Worm (Caenorhabditis elegans): Measurements from ENCODE around the gene F22B7.1.

F22B7.1 gene

DNA sequence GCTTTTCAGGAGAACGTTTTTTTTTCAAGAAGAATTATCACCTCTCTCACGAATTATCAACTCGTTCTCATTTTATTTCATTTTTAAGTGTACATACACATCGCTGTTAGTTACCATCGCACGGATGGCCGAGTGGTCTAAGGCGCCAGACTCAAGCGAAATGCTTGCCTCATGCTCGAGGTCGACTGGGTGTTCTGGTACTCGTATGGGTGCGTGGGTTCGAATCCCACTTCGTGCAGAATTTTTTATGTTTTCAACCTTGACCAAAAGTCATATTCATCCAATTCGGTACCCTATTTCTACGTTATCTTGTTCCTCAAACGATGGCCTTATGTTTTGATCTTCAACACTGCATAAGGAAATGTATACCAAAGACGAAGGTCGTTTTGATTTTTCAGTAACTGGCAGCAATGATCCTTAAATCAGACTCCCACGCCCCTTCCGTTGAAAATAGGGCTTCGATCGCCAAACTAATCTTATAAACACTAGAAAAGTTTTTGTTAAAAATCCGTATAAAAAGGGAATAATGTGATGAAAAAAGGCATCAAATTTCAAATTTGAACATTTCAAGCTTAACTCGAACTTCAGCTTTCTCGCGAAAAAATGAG lies 25.8 kb upstream of the F22B7.1 start, which contains the start of gene fip-1 (continued):
- TF ChIP-seq ZK337.2 (GFP tag; IDR thresholded peaks at IDR 0.05) (peak; percentile 77), snpc-1.2 (GFP tag; IDR thresholded peaks at IDR 0.05) (peak; percentile 59), daf-16 (GFP tag; optimal IDR thresholded peaks at IDR 0.05) (peak in 1 of 2 experiments; percentile 77), daf-16 (tag; optimal IDR thresholded peaks at IDR 0.05) (peak; percentile 57), ceh-20 (GFP tag; IDR thresholded peaks at IDR 0.05) (peak; percentile 51; the same call in 1 of the 2 replicates), unc-130 (GFP tag; optimal IDR thresholded peaks at IDR 0.05) (peak; percentile 33), lim-7 (GFP tag; IDR thresholded peaks at IDR 0.05) (peak; percentile 89), ceh-62 (tag; optimal IDR thresholded peaks at IDR 0.05) (no peak), hlh-30 (tag; optimal IDR thresholded peaks at IDR 0.05; ENCODE audit: insufficient read depth) (peak; percentile 41), egl-43 (GFP tag; IDR thresholded peaks at IDR 0.05) (no peak), rbr-2 (tag; optimal IDR thresholded peaks at IDR 0.05) (peak; percentile 15)

DNA sequence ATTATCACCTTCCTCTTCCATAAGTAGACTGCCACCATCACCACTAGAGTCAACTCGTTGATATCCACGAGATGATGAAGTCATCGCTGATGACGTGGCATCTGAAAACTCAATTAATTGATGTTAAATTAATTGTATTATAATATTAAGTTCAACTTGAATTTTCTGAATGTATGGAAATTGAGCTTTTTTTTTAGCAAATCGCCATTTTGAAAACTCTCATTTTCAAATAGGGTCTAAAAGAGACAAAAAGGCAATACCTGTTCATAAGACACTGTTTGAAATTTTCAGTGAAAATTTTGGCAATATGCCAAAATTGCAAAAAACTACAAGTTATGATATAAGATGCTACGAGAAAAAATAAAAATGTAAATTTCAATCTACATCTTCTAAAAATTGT lies 21.5 kb upstream of the F22B7.1 start, which contains the start of gene twk-7:
twk-7 (minus strand) TSS at position 101 of the 400 bp plus-strand sequence.
- no peak for TF ChIP-seq dmd-9 (GFP tag; IDR thresholded peaks at IDR 0.05)
- no peak for TF ChIP-seq hlh-11 (tag; optimal IDR thresholded peaks at IDR 0.05)
- TF ChIP-seq mep-1 (tag; optimal IDR thresholded peaks at IDR 0.05), result no peak
- no peak for TF ChIP-seq tag-97 (GFP tag; IDR thresholded peaks at IDR 0.05)
- no peak for TF ChIP-seq ceh-62 (tag; optimal IDR thresholded peaks at IDR 0.05)
- TF ChIP-seq snpc-4 (tag; optimal IDR thresholded peaks at IDR 0.05), result no peak
- TF ChIP-seq lin-29 (GFP tag; IDR thresholded peaks at IDR 0.05), result no peak
- no peak for TF ChIP-seq egl-27 (tag; optimal IDR thresholded peaks at IDR 0.05)
- TF ChIP-seq nhr-42 (GFP tag; IDR thresholded peaks at IDR 0.05), result no peak
- TF ChIP-seq zip-11 (GFP tag; IDR thresholded peaks at IDR 0.05), result no peak
- TF ChIP-seq nhr-48 (tag; optimal IDR thresholded peaks at IDR 0.05), result no peak
- no peak for TF ChIP-seq unc-39 (tag; optimal IDR thresholded peaks at IDR 0.05)
- TF ChIP-seq Y5F2A.4 (GFP tag; optimal IDR thresholded peaks at IDR 0.05), result no peak
- no peak for TF ChIP-seq T20F7.1 (GFP tag; optimal IDR thresholded peaks at IDR 0.05)
- no peak for TF ChIP-seq lin-1 (GFP tag; IDR thresholded peaks at IDR 0.05)
- TF ChIP-seq ZK546.5 (tag; optimal IDR thresholded peaks at IDR 0.05), result no peak
- TF ChIP-seq dmd-8 (GFP tag; IDR thresholded peaks at IDR 0.05), result no peak
- no peak for TF ChIP-seq daf-12 (tag; optimal IDR thresholded peaks at IDR 0.05)
- TF ChIP-seq zip-2 (tag; optimal IDR thresholded peaks at IDR 0.05), result no peak
- TF ChIP-seq Y48G9A.11 (GFP tag; IDR thresholded peaks at IDR 0.05), result no peak

DNA sequence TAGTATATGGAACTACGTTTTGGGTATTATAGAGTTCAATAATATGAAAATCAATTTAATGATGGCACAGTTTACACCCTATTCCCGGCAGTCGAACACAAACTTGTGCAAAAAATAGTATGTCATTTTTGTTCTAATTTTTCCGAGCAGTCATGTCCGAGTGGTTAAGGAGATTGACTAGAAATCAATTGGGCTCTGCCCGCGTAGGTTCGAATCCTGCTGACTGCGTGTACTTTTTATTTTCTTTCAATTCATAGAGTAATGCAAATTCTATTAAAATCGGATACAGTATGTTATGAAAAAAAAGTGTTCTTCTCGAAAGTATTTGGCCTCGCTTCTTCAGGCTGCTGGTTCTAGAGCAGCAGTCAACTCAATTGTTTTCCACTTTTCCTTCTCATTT lies 19.1 kb upstream of the F22B7.1 start:
- TF ChIP-seq rbr-2 (tag; optimal IDR thresholded peaks at IDR 0.05) (no peak), dmd-6 (GFP tag; IDR thresholded peaks at IDR 0.05) (no peak; the same call in 1 of the 2 replicates), nhr-10 (tag; optimal IDR thresholded peaks at IDR 0.05) (no peak), ctbp-1 (GFP tag; IDR thresholded peaks at IDR 0.05) (0 out of 2 replicates have a peak, but pooled peaks have one; percentile 32), hmg-1.1 (GFP tag; IDR thresholded peaks at IDR 0.05) (0 out of 2 replicates have a peak, but pooled peaks have one; percentile 12), unc-130 (GFP tag; optimal IDR thresholded peaks at IDR 0.05) (peak; percentile 26), ZK337.2 (GFP tag; IDR thresholded peaks at IDR 0.05) (no peak), hlh-30 (tag; optimal IDR thresholded peaks at IDR 0.05; ENCODE audit: insufficient read depth) (no peak), snpc-4 (tag; optimal IDR thresholded peaks at IDR 0.05) (no peak), duxl-1 (tag; optimal IDR thresholded peaks at IDR 0.05; ENCODE audit: poor library complexity) (no peak), vab-7 (GFP tag; IDR thresholded peaks at IDR 0.05) (peak; percentile 71), pha-4 (GFP tag; IDR thresholded peaks at IDR 0.05) (peak; percentile 66; the same call in 1 of the 2 replicates), pha-4 (tag; optimal IDR thresholded peaks at IDR 0.05) (no peak), php-3 (GFP tag; IDR thresholded peaks at IDR 0.05) (no peak), zip-2 (tag; optimal IDR thresholded peaks at IDR 0.05) (no peak), nhr-6 (tag; optimal IDR thresholded peaks at IDR 0.05) (no peak), ztf-11 (tag; optimal IDR thresholded peaks at IDR 0.05) (no peak), F26F4.8 (GFP tag; conservative IDR thresholded peaks at IDR 0.05) (0 out of 2 replicates have a peak, but pooled peaks have one; percentile 42), lin-13 (GFP tag; optimal IDR thresholded peaks at IDR 0.05) (no peak), aly-2 (tag; optimal IDR thresholded peaks at IDR 0.05) (no peak), nhr-41 (GFP tag; IDR thresholded peaks at IDR 0.05) (0 out of 2 replicates have a peak, but pooled peaks have one; percentile 25), lim-7 (GFP tag; IDR thresholded peaks at IDR 0.05) (peak; percentile 77), dve-1 (tag; optimal IDR thresholded peaks at IDR 0.05; ENCODE audit: insufficient read depth) (no peak), lin-1 (GFP tag; IDR thresholded peaks at IDR 0.05) (no peak), F44E2.7 (GFP tag; IDR thresholded peaks at IDR 0.05) (0 out of 2 replicates have a peak, but pooled peaks have one; percentile 60)

Data from whole organism, L4 larva.